Fruit fly (Drosophila melanogaster) whole organism, pupa: ENCODE results near the gene EMC5.

ENCODE experiments used
- CG15710 ChIP-seq: fragments of 200-800 bp; sonication (Bioruptor generic); optimal IDR thresholded peaks from 2 replicates; lab custom pipeline; 2018; ENCODE audit warnings: missing biosample characterization, mild to moderate bottlenecking, missing genetic modification characterization, moderate library complexity
- CG17806 ChIP-seq: fragments of 200-800 bp; sonication (Bioruptor generic); optimal IDR thresholded peaks from 2 replicates; lab custom pipeline; 2018; ENCODE audit warnings: missing biosample characterization, mild to moderate bottlenecking, missing genetic modification characterization, moderate library complexity
- CG8159 ChIP-seq: fragments of 200-800 bp; sonication (Bioruptor generic); optimal IDR thresholded peaks from 3 replicates; lab custom pipeline; 2018; ENCODE audit warnings: missing biosample characterization, mild to moderate bottlenecking, missing genetic modification characterization, moderate library complexity
- CG9948 ChIP-seq: fragments of 200-800 bp; sonication (Bioruptor generic); optimal IDR thresholded peaks from 2 replicates; lab custom pipeline; 2018; ENCODE audit warnings: missing biosample characterization, mild to moderate bottlenecking, missing genetic modification characterization, moderate library complexity
- D1 ChIP-seq: fragments of 200-800 bp; sonication (Bioruptor generic); optimal IDR thresholded peaks from 2 replicates; lab custom pipeline; 2018; ENCODE audit warnings: missing biosample characterization, mild to moderate bottlenecking, missing genetic modification characterization, moderate library complexity
- Ets98B ChIP-seq: fragments of 200-800 bp; sonication (Bioruptor generic); IDR thresholded peaks from 2 replicates; pipeline ENCODE4 v1.3.6; 2022; ENCODE audit warnings: missing biosample characterization, missing genetic modification characterization

- TF ChIP-seq Ets98B (GFP tag; lab: Robert Waterston, UW): no peak
- TF ChIP-seq D1: peak; percentile 30
- TF ChIP-seq CG15710: peak; percentile 93
- TF ChIP-seq CG8159 (tag; lab: Kevin White, UChicago): peak; percentile 89
- peak; percentile 78 for TF ChIP-seq CG17806 (tag; lab: Kevin White, UChicago)
- TF ChIP-seq CG9948: peak; percentile 85
These were observed 34.0 kb downstream of the EMC5 start for dm6 chr2L:19021278-19022220.
